Fruit fly (Drosophila melanogaster): ENCODE data around the gene Jon99Fi.

Gene Jon99Fi

DNA sequence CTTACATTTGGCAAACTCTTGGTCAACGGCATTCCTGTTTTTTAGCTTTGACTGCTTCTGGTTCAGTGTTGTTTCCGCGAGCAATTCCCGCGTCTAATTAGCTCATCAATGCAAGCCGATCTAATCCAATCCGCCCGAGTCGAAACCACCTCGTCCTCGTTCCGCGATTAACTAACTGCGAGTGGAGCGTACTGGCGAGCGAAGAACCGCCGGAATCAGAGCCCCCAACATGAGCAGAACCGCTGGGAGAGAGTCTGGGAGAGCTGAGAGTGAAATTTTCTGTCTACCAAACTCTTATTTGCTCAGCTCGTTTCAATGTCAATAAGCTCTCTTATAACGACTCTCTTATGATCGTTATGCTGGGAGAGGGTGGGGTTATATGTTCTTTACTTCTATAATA, 38.5 kb upstream of the Jon99Fi start (continued):
- TF ChIP-seq scrt (GFP tag; optimal IDR thresholded peaks at IDR 0.05) (peak; percentile 62), E2f1 (GFP tag; IDR thresholded peaks at IDR 0.05) (peak; percentile 71), grau (tag; optimal IDR thresholded peaks at IDR 0.05) (peak; percentile 11), dmrt99B (tag; optimal IDR thresholded peaks at IDR 0.05) (peak; percentile 51), lola (GFP tag; optimal IDR thresholded peaks at IDR 0.05) (no peak), Elba2 (GFP tag; optimal IDR thresholded peaks at IDR 0.05) (no peak), sna (GFP tag; IDR thresholded peaks at IDR 0.05; ENCODE audit: partially characterized antibody) (no peak), CG7556 (GFP tag; optimal IDR thresholded peaks at IDR 0.05) (peak; percentile 57), CG7839 (tag; optimal IDR thresholded peaks at IDR 0.05) (peak; percentile 29), ap (GFP tag; IDR thresholded peaks at IDR 0.05) (no peak), HmgD (GFP tag; optimal IDR thresholded peaks at IDR 0.05) (no peak), tup (GFP tag; optimal IDR thresholded peaks at IDR 0.05) (no peak), CG18262 (tag; optimal IDR thresholded peaks at IDR 0.05) (no peak), CG3065 (GFP tag; optimal IDR thresholded peaks at IDR 0.05) (peak; percentile 59), Fer3 (tag; optimal IDR thresholded peaks at IDR 0.05) (peak; percentile 83), Dref (GFP tag; IDR thresholded peaks at IDR 0.05) (peak; percentile 27; the same call in 1 of the 2 replicates), al (GFP tag; IDR thresholded peaks at IDR 0.05) (no peak; the same call in 1 of the 2 replicates), bbx (GFP tag; IDR thresholded peaks at IDR 0.05; ENCODE audit: partially characterized antibody) (no peak), CG15601 (tag; optimal IDR thresholded peaks at IDR 0.05) (no peak), CG8765 (GFP tag; IDR thresholded peaks at IDR 0.05) (no peak), Ptx1 (GFP tag; IDR thresholded peaks at IDR 0.05) (peak; percentile 29; the same call in 1 of the 2 replicates), Hey (tag; optimal IDR thresholded peaks at IDR 0.05) (peak; percentile 68), stwl (tag; optimal IDR thresholded peaks at IDR 0.05) (no peak), CG13894 (tag; optimal IDR thresholded peaks at IDR 0.05) (peak; percentile 38), CG4360 (GFP tag; IDR thresholded peaks at IDR 0.05) (peak; percentile 69), CG10654 (GFP tag; optimal IDR thresholded peaks at IDR 0.05) (peak; percentile 87), Stat92E (GFP tag; optimal IDR thresholded peaks at IDR 0.05) (no peak), CG4282 (GFP tag; optimal IDR thresholded peaks at IDR 0.05) (peak; percentile 5), CG6813 (GFP tag; optimal IDR thresholded peaks at IDR 0.05) (peak; percentile 89), dati (GFP tag; IDR thresholded peaks at IDR 0.05) (0 out of 2 replicates have a peak, but pooled peaks have one; percentile 7), CG17829 (tag; optimal IDR thresholded peaks at IDR 0.05) (no peak), Hr78 (GFP tag; optimal IDR thresholded peaks at IDR 0.05) (no peak), inv (GFP tag; IDR thresholded peaks at IDR 0.05; ENCODE audit: partially characterized antibody) (no peak), Lhr (GFP tag; optimal IDR thresholded peaks at IDR 0.05) (peak; percentile 60), jing (GFP tag; optimal IDR thresholded peaks at IDR 0.05) (no peak), CG4617 (GFP tag; optimal IDR thresholded peaks at IDR 0.05; ENCODE audit: borderline replicate concordance) (peak; percentile 22), HLH3B (GFP tag; IDR thresholded peaks at IDR 0.05) (peak; percentile 86; the same call in 1 of the 2 replicates), gsb-n (tag; optimal IDR thresholded peaks at IDR 0.05) (peak; percentile 78), CG9609 (GFP tag; optimal IDR thresholded peaks at IDR 0.05) (peak; percentile 29), CG12299 (tag; optimal IDR thresholded peaks at IDR 0.05) (no peak), CG6791 (GFP tag; IDR thresholded peaks at IDR 0.05; ENCODE audit: partially characterized antibody) (no peak), Nf-YB (GFP tag; optimal IDR thresholded peaks at IDR 0.05) (peak; percentile 14), aop (GFP tag; IDR thresholded peaks at IDR 0.05) (no peak), NfI (GFP tag; optimal IDR thresholded peaks at IDR 0.05) (peak; percentile 47), trem (tag; optimal IDR thresholded peaks at IDR 0.05) (no peak), CG11093 (GFP tag; IDR thresholded peaks at IDR 0.05) (peak; percentile 69; the same call in 1 of the 3 replicates), bigmax (GFP tag; optimal IDR thresholded peaks at IDR 0.05) (peak; percentile 48), wor (GFP tag; IDR thresholded peaks at IDR 0.05) (peak; percentile 31; the same call in 1 of the 2 replicates), pzg (GFP tag; optimal IDR thresholded peaks at IDR 0.05) (no peak)
